Fruit fly (Drosophila melanogaster): ENCODE results near the gene CG6067.

The CG6067 gene

DNA sequence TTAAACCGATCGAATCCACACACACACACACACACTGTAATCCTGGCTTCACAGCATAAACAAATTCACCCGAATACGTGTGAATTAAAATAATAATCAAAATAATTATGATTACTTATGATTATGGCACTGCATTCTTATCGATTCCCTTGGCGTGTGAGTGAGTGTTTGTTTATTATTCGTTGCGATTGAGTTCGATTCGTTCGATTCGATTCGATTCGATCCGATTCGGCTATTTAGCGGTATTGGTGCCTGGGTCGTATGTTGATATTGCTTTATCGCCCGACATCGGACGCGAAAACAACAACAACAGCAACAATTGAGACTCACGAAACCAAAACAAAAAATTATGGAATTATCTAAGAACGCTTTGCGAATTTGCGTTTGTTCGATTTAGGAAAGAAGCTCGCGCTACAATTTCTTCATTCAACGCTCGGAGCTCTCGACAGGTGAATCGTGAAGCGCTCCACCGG lies at the start of gene CG6067:
Gene CG6067 (plus strand): TSS at position 423 of the 473 bp plus-strand sequence.
- no peak for TF ChIP-seq CG6163 (GFP tag; IDR thresholded peaks at IDR 0.05)
- TF ChIP-seq vri (GFP tag; optimal IDR thresholded peaks at IDR 0.05) = peak; percentile 48
- no peak for TF ChIP-seq CG8119 (GFP tag; IDR thresholded peaks at IDR 0.05)

DNA sequence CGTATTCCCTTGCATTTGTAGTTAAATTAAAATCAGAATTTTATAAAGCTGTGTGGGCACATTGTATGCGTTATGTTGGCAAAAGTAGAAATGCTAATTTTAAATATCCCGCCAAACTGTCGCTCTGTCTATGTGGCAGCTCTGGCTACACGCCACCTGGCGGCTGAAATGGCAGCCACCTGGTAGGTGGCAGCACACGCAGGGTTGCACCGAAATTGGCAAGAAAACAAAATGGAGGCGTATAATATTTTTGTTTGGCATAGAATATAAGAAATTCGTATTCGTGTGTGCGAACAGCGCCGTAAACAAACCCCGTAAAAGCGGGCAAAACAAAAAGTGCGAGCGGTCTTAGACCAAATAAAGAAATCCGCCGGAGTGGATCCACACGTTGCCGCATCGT lies 47.5 kb upstream of the CG6067 start, which contains the start of gene CG12236:
Gene CG12236 (plus strand): TSS at position 220 of the 400 bp plus-strand sequence.
- no peak for TF ChIP-seq CG6792 (GFP tag; optimal IDR thresholded peaks at IDR 0.05)
- TF ChIP-seq CG4318 (GFP tag; optimal IDR thresholded peaks at IDR 0.05) = no peak
- TF ChIP-seq acj6 (GFP tag; optimal IDR thresholded peaks at IDR 0.05) = no peak
- no peak for TF ChIP-seq CG11902 (GFP tag; optimal IDR thresholded peaks at IDR 0.05)
- TF ChIP-seq dac (GFP tag; optimal IDR thresholded peaks at IDR 0.05) = no peak
- peak; percentile 43 for TF ChIP-seq Hr39 (GFP tag; optimal IDR thresholded peaks at IDR 0.05)
- TF ChIP-seq Eip75B (GFP tag; optimal IDR thresholded peaks at IDR 0.05) = peak; percentile 43
- peak; percentile 46 for TF ChIP-seq Sox14 (GFP tag; optimal IDR thresholded peaks at IDR 0.05)
- TF ChIP-seq eg (GFP tag; IDR thresholded peaks at IDR 0.05) = 0 out of 3 replicates have a peak, but pooled peaks have one; percentile 32
- TF ChIP-seq topi (GFP tag; optimal IDR thresholded peaks at IDR 0.05) = peak; percentile 39
- TF ChIP-seq Blimp-1 (GFP tag; optimal IDR thresholded peaks at IDR 0.05) = peak; percentile 20
- TF ChIP-seq cyc (GFP tag; optimal IDR thresholded peaks at IDR 0.05) = peak; percentile 48
- peak; percentile 48 for TF ChIP-seq Eip78C (GFP tag)
- TF ChIP-seq CG3919 (GFP tag; optimal IDR thresholded peaks at IDR 0.05) = peak; percentile 33
- TF ChIP-seq lz (GFP tag; optimal IDR thresholded peaks at IDR 0.05) = peak; percentile 15
- TF ChIP-seq CG10631 (GFP tag; optimal IDR thresholded peaks at IDR 0.05) = no peak
- peak; percentile 21 for TF ChIP-seq CG6808 (GFP tag; optimal IDR thresholded peaks at IDR 0.05)
- TF ChIP-seq CG8119 (GFP tag; IDR thresholded peaks at IDR 0.05) = no peak
- peak; percentile 24 for TF ChIP-seq Met (GFP tag; optimal IDR thresholded peaks at IDR 0.05)
- TF ChIP-seq dsx (GFP tag; optimal IDR thresholded peaks at IDR 0.05; ENCODE audit: poor library complexity, severe bottlenecking) = peak; percentile 15
- peak; percentile 41 for TF ChIP-seq esn (GFP tag; optimal IDR thresholded peaks at IDR 0.05)
- TF ChIP-seq CG31627 (GFP tag; optimal IDR thresholded peaks at IDR 0.05) = peak; percentile 35
- no peak for TF ChIP-seq Lpt (GFP tag; optimal IDR thresholded peaks at IDR 0.05)
- TF ChIP-seq CG3032 (tag; optimal IDR thresholded peaks at IDR 0.05) = peak; percentile 26
- peak; percentile 54 for TF ChIP-seq CG1621 (tag; optimal IDR thresholded peaks at IDR 0.05)

DNA sequence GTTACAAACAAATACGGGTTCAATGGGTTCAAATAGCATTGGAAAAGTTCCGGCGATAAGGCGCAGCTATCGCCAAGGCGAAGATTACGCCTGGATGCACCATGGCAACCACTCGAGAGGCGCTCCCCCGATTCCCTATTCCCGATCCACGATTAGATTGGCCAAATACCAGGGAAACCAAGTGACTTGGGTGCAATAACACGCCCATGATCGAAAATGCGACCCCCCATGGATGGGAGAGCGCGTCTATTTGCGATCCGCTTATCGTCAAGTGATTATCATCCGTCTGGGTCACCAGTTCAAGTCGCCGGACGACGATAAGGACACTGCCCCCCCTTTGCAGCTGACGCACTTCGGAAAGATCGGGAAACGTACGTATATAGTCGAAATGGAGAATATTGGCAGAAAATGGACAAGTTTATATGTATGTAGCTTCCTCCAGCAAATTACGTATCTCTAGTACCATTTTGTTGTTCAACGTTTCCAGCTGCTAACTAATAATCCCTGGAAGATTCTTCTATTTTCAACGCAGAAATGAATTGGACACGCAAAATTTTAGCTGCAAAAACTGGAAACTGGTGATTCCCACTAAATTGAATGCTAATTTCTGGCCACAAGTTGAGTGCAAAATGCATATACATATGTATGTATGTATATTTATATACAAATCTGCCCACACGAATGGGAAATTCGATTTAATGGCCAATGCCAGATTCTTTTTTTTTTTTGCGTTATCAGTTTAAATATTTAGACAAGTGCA lies 40.3 kb upstream of the CG6067 start:
- TF ChIP-seq topi (GFP tag; optimal IDR thresholded peaks at IDR 0.05) = no peak
- TF ChIP-seq dac (GFP tag; optimal IDR thresholded peaks at IDR 0.05) = no peak
- peak; percentile 99 for TF ChIP-seq svp (GFP tag)
- TF ChIP-seq Eip78C (GFP tag) = peak; percentile 6

DNA sequence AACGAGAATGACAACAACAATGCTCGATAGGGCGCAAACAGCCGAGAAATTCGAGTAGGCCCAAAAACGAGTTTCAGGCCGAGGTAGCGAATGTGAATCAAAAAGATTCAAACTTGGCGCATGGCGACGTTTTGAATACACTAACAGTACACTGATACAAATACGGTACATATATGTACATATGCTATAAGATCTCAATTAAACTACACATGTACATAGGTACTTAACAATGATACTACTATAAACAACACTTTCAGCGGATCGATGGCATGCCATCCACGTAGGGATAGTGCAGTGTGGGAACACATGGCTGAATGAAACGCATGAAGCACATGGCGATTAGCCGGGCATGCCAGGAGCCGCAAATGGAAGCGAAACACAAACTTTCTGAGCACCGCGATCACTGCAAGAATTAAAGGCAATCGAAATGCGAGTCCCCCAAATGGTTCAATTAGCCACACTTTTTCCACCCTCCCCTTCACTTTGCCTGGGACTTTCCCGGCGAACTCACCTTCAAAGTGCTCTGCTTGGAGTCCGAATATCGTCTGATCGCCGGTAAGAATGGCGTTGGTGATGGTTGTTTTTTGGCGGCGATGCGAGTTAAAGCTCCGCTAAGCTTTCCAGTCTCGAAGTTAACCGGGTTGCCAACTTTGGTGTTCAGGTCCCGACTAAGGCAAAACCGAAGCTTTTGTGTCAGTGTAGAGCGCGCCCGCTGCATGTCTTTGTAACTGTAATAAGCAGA lies 39.5 kb upstream of the CG6067 start:
- peak; percentile 22 for TF ChIP-seq CG10631 (GFP tag; optimal IDR thresholded peaks at IDR 0.05)
- TF ChIP-seq CG31627 (GFP tag; optimal IDR thresholded peaks at IDR 0.05) = peak; percentile 18
- TF ChIP-seq CG6792 (GFP tag; optimal IDR thresholded peaks at IDR 0.05) = peak; percentile 8
- TF ChIP-seq CG32006 (GFP tag; optimal IDR thresholded peaks at IDR 0.05) = peak; percentile 45
- TF ChIP-seq Eip93F (GFP tag; optimal IDR thresholded peaks at IDR 0.05) = no peak
- peak; percentile 62 for TF ChIP-seq Eip78C (GFP tag)
- TF ChIP-seq CG11762 (GFP tag; optimal IDR thresholded peaks at IDR 0.05; ENCODE audit: insufficient read depth) = no peak
- TF ChIP-seq CG8632 (GFP tag; optimal IDR thresholded peaks at IDR 0.05) = peak; percentile 15
- peak; percentile 13 for TF ChIP-seq esn (GFP tag; optimal IDR thresholded peaks at IDR 0.05)
- TF ChIP-seq ss (GFP tag; optimal IDR thresholded peaks at IDR 0.05) = peak in 1 of 2 experiments; percentile 40
- no peak for TF ChIP-seq fkh (GFP tag; optimal IDR thresholded peaks at IDR 0.05)
- peak; percentile 9 for TF ChIP-seq Hr39 (GFP tag; optimal IDR thresholded peaks at IDR 0.05)
- peak; percentile 18 for TF ChIP-seq CG3919 (GFP tag; optimal IDR thresholded peaks at IDR 0.05)
- TF ChIP-seq Ets21C (GFP tag; optimal IDR thresholded peaks at IDR 0.05) = peak; percentile 13
- TF ChIP-seq Sox102F (GFP tag; optimal IDR thresholded peaks at IDR 0.05) = peak; percentile 3
- peak; percentile 13 for TF ChIP-seq acj6 (GFP tag; optimal IDR thresholded peaks at IDR 0.05)
- no peak for TF ChIP-seq CG10669 (GFP tag; optimal IDR thresholded peaks at IDR 0.05)
- no peak for TF ChIP-seq CG11902 (GFP tag; optimal IDR thresholded peaks at IDR 0.05)
- TF ChIP-seq CG6808 (GFP tag; optimal IDR thresholded peaks at IDR 0.05) = peak; percentile 3
- 0 out of 3 replicates have a peak, but pooled peaks have one; percentile 38 for TF ChIP-seq eg (GFP tag; IDR thresholded peaks at IDR 0.05)
- peak; percentile 19 for TF ChIP-seq CG16779 (tag; optimal IDR thresholded peaks at IDR 0.05)
- TF ChIP-seq net (GFP tag; optimal IDR thresholded peaks at IDR 0.05) = peak; percentile 40
- TF ChIP-seq lz (GFP tag; optimal IDR thresholded peaks at IDR 0.05) = no peak
- peak; percentile 16 for TF ChIP-seq topi (GFP tag; optimal IDR thresholded peaks at IDR 0.05)
- TF ChIP-seq CG6276 (GFP tag; optimal IDR thresholded peaks at IDR 0.05) = no peak
